Fruit fly (Drosophila melanogaster): ENCODE results near the gene CG5611.
A peak's percentile ranks its signal among the peaks of the same experiment; 100 is the strongest.

Gene CG5611

dm6 chr3R:27679019-27679418 is 43.2 kb upstream of the CG5611 start, which contains the start of gene CG12883:
Gene CG12883 (plus strand): TSS chr3R:27679291.
- TF ChIP-seq CG8159 (tag; optimal IDR thresholded peaks at IDR 0.05) (no peak), Pif1A (GFP tag; optimal IDR thresholded peaks at IDR 0.05) (no peak), rn (GFP tag; IDR thresholded peaks at IDR 0.05) (no peak), CG4496 (GFP tag; IDR thresholded peaks at IDR 0.05) (no peak), EcR (GFP tag; optimal IDR thresholded peaks at IDR 0.05) (no peak)

DNA sequence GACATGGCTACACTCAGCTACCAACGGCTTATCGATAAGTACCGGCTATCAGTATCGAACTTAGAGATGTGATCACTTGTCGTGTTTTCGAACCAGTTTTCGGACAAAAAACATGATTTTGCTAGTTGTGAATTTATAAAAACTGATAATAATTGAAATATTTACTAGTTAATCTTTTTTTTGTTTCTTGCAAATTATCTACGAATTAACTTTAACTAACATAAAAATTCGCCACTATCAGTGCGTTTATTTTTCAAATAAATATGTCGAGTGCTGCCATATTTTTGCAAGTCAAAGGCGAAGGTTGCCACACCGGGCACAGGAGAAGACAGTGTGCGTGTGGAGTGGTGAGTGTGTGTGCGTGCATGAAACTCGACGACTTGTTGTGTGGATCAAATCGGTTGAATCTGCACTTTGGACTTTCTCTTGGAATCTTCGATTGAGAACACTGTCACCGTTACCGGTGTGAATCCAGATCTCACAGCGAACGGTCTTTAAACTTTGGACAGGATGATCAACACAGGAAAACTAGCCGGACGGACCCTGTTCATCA is 41.4 kb upstream of the CG5611 start, which contains the start of gene Hsdl2:
Gene Hsdl2, plus strand, starts transcription at position 349 of the 553 bp plus-strand sequence.
- TF ChIP-seq CG12605 (GFP tag; IDR thresholded peaks at IDR 0.05): peak; percentile 75
- TF ChIP-seq CG8159 (tag; optimal IDR thresholded peaks at IDR 0.05): peak; percentile 61
- TF ChIP-seq rn (GFP tag; IDR thresholded peaks at IDR 0.05): no peak
- TF ChIP-seq CG14655 (GFP tag; optimal IDR thresholded peaks at IDR 0.05): peak; percentile 87
- no peak for TF ChIP-seq Snoo (tag; optimal IDR thresholded peaks at IDR 0.05)
- peak; percentile 84 for TF ChIP-seq Pif1A (GFP tag; optimal IDR thresholded peaks at IDR 0.05)
- peak; percentile 81 for TF ChIP-seq Pif1B (GFP tag; optimal IDR thresholded peaks at IDR 0.05)
- TF ChIP-seq Ets98B (GFP tag; IDR thresholded peaks at IDR 0.05): peak; percentile 46
- TF ChIP-seq CG10348 (GFP tag; IDR thresholded peaks at IDR 0.05): no peak
- TF ChIP-seq CG15710 (tag; optimal IDR thresholded peaks at IDR 0.05): peak; percentile 52
- TF ChIP-seq CG13204 (GFP tag; optimal IDR thresholded peaks at IDR 0.05): peak; percentile 91
- no peak for TF ChIP-seq D1 (tag; optimal IDR thresholded peaks at IDR 0.05)
- TF ChIP-seq CG34367 (tag; optimal IDR thresholded peaks at IDR 0.05): peak; percentile 74
- TF ChIP-seq gl (tag; optimal IDR thresholded peaks at IDR 0.05): peak; percentile 98
- TF ChIP-seq fd96Ca (GFP tag; IDR thresholded peaks at IDR 0.05): peak; percentile 27; the same call in 1 of the 3 replicates
- peak; percentile 71 for TF ChIP-seq CG17806 (tag; optimal IDR thresholded peaks at IDR 0.05)
- TF ChIP-seq CG32121 (GFP tag; IDR thresholded peaks at IDR 0.05): peak; percentile 50; the same call in 1 of the 2 replicates
- TF ChIP-seq CG4496 (GFP tag; IDR thresholded peaks at IDR 0.05): peak; percentile 32; the same call in 2 of the 3 replicates
- TF ChIP-seq EcR (GFP tag; optimal IDR thresholded peaks at IDR 0.05): no peak
- peak; percentile 83 for TF ChIP-seq CG8301 (tag; optimal IDR thresholded peaks at IDR 0.05)
- no peak for TF ChIP-seq CG9948 (tag; optimal IDR thresholded peaks at IDR 0.05)

dm6 chr3R:27662857-27663256 is 27.0 kb upstream of the CG5611 start:
- TF ChIP-seq CG12605 (GFP tag; IDR thresholded peaks at IDR 0.05) (peak; percentile 93), Ets98B (GFP tag; IDR thresholded peaks at IDR 0.05) (no peak)

DNA sequence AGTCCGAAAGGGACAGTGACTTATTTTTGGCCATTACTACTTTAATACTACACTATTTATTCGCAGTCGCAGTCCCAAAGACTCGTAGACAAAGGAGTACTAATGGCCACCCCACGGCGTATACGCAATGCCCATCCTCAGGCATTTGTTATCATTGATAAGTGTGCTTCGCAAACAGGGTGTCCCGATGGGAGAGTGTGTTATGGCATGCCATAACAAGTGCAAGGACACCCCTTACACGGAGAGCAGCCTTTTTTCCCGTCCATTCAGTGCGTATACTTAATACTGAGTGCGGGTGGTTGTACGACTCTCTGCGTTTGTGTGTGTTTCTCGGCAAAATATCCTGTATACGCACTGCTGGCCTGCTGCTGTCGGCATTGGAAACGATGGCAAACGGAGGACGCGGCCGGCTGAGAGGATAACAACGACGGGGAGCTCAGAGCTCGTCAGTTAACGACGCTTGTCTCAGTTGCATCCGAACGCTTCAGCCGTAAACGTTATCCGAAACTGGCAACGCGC is 26.2 kb upstream of the CG5611 start, which contains the start of gene unc80:
Gene unc80, plus strand, starts transcription at position 469 of the 519 bp plus-strand sequence.
- no peak for TF ChIP-seq CG17806 (tag; optimal IDR thresholded peaks at IDR 0.05)
- no peak for TF ChIP-seq CG15710 (tag; optimal IDR thresholded peaks at IDR 0.05)
- no peak for TF ChIP-seq rn (GFP tag; IDR thresholded peaks at IDR 0.05)
- no peak for TF ChIP-seq Snoo (tag; optimal IDR thresholded peaks at IDR 0.05)
- no peak for TF ChIP-seq fd96Ca (GFP tag; IDR thresholded peaks at IDR 0.05)
- no peak for TF ChIP-seq CG13204 (GFP tag; optimal IDR thresholded peaks at IDR 0.05)

- TF ChIP-seq CG12605 (GFP tag; IDR thresholded peaks at IDR 0.05): peak; percentile 87
- no peak for TF ChIP-seq gl (tag; optimal IDR thresholded peaks at IDR 0.05)
These were observed 25.5 kb upstream of the CG5611 start for dm6 chr3R:27661389-27661788.

DNA sequence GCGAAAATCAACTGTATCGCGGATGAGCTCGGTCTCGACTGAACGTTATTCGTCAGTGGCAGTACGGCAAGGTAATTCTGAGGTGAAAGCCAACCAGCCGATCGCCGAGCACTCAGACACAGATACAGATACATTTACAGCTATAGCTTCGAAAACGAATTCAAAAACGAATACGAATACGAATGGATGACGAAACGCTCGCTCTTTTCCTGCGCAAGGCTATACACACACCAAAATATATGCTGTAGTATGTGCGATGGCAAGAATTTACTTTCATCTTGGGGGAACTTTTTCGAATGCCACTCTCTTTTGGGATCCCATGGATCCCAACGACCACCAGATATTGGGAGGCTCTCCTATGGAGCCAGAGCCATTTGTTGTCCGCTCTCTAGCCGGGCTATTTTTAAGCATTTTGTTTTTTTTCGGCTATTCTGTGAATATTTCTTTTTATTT is 24.3 kb upstream of the CG5611 start, which contains the start of gene Mlc1:
Gene Mlc1, minus strand, starts transcription at position 51 of the 453 bp plus-strand sequence.
- no peak for TF ChIP-seq fd96Ca (GFP tag; IDR thresholded peaks at IDR 0.05)
- TF ChIP-seq CG34367 (tag; optimal IDR thresholded peaks at IDR 0.05): no peak
- TF ChIP-seq CG14655 (GFP tag; optimal IDR thresholded peaks at IDR 0.05): no peak
- no peak for TF ChIP-seq Pif1A (GFP tag; optimal IDR thresholded peaks at IDR 0.05)
- TF ChIP-seq CG8301 (tag; optimal IDR thresholded peaks at IDR 0.05): no peak
- TF ChIP-seq CG12605 (GFP tag; IDR thresholded peaks at IDR 0.05): no peak
- no peak for TF ChIP-seq gl (tag; optimal IDR thresholded peaks at IDR 0.05)
- TF ChIP-seq Ets98B (GFP tag; IDR thresholded peaks at IDR 0.05): no peak
- no peak for TF ChIP-seq CG15710 (tag; optimal IDR thresholded peaks at IDR 0.05)
- TF ChIP-seq CG32121 (GFP tag; IDR thresholded peaks at IDR 0.05): no peak
- no peak for TF ChIP-seq CG8159 (tag; optimal IDR thresholded peaks at IDR 0.05)

Data from whole organism, pupa.